Fruit fly (Drosophila melanogaster) whole organism, embryonic: ENCODE measurements around the gene CG5934.

Experiments used
- CG10654 ChIP-seq: fragments of 200-800 bp; sonication (Bioruptor generic); optimal IDR thresholded peaks from 2 replicates; lab custom pipeline; 2016; ENCODE audit warnings: missing biosample characterization, missing genetic modification characterization
- CG11247 ChIP-seq: fragments of 200-800 bp; sonication (Bioruptor generic); IDR thresholded peaks from 2 replicates; pipeline ENCODE4 v1.3.6; 2022; ENCODE audit warnings: missing biosample characterization, missing genetic modification characterization
- CG11456 ChIP-seq: fragments of 200-800 bp; sonication (Bioruptor generic); IDR thresholded peaks from 3 replicates; pipeline ENCODE4 v1.3.6; 2022; ENCODE audit warnings: missing biosample characterization, missing genetic modification characterization
- CG11695 ChIP-seq: fragments of 200-800 bp; sonication (Bioruptor generic); IDR thresholded peaks from 3 replicates; pipeline ENCODE4 v1.3.6; 2022; ENCODE audit warnings: missing biosample characterization, missing genetic modification characterization
- CG14014 ChIP-seq: fragments of 200-800 bp; sonication (Bioruptor generic); IDR thresholded peaks from 2 replicates; pipeline ENCODE4 v1.3.6; 2022; ENCODE audit warnings: missing biosample characterization, missing genetic modification characterization
- CG14050 ChIP-seq: fragments of 200-800 bp; sonication (Bioruptor generic); IDR thresholded peaks from 3 replicates; pipeline ENCODE4 v1.3.6; 2022; ENCODE audit warnings: missing biosample characterization, missing genetic modification characterization
- CG14965 ChIP-seq: fragments of 200-800 bp; sonication (Bioruptor generic); optimal IDR thresholded peaks from 2 replicates; lab custom pipeline; 2016; ENCODE audit warnings: missing biosample characterization, missing genetic modification characterization, borderline replicate concordance
- CG17385 ChIP-seq: fragments of 200-800 bp; sonication (Bioruptor generic); optimal IDR thresholded peaks from 3 replicates; lab custom pipeline; 2018; ENCODE audit warnings: missing biosample characterization, mild to moderate bottlenecking, missing genetic modification characterization
- CG17829 ChIP-seq: fragments of 200-800 bp; optimal IDR thresholded peaks from 2 replicates; lab custom pipeline; 2019; ENCODE audit warnings: missing biosample characterization, mild to moderate bottlenecking, missing genetic modification characterization, moderate library complexity
- CG1832 ChIP-seq: fragments of 200-800 bp; sonication (Bioruptor generic); optimal IDR thresholded peaks from 2 replicates; lab custom pipeline; 2017; ENCODE audit warnings: missing biosample characterization, mild to moderate bottlenecking, missing genetic modification characterization, inconsistent platforms
- CG2678 ChIP-seq: fragments of 200-800 bp; sonication (Bioruptor generic); optimal IDR thresholded peaks from 3 replicates; lab custom pipeline; 2019; ENCODE audit warnings: missing biosample characterization, mild to moderate bottlenecking, missing genetic modification characterization, moderate library complexity
- CG2875 ChIP-seq: fragments of 200-800 bp; sonication (Bioruptor generic); optimal IDR thresholded peaks from 2 replicates; lab custom pipeline; 2017; ENCODE audit warnings: missing biosample characterization, mild to moderate bottlenecking, missing genetic modification characterization, missing genetic modification reagents
- CG3163 ChIP-seq: fragments of 200-800 bp; sonication (Bioruptor generic); optimal IDR thresholded peaks from 3 replicates; lab custom pipeline; 2016; ENCODE audit warnings: missing biosample characterization, missing genetic modification characterization
- CG32532 ChIP-seq: fragments of 200-800 bp; sonication (Bioruptor generic); IDR thresholded peaks from 2 replicates; pipeline ENCODE4 v1.3.6; 2022; ENCODE audit warnings: missing biosample characterization, missing genetic modification characterization
- CG3838 ChIP-seq: fragments of 200-800 bp; sonication (Bioruptor generic); optimal IDR thresholded peaks from 3 replicates; lab custom pipeline; 2016; ENCODE audit warnings: missing biosample characterization, missing genetic modification characterization
- CG7372 ChIP-seq: fragments of 200-800 bp; sonication (Bioruptor generic); IDR thresholded peaks from 2 replicates; pipeline ENCODE4 v1.3.6; 2022; ENCODE audit warnings: missing biosample characterization, missing genetic modification characterization
- CG8944 ChIP-seq: fragments of 200-800 bp; sonication (Bioruptor generic); optimal IDR thresholded peaks from 3 replicates; lab custom pipeline; 2016; ENCODE audit warnings: missing biosample characterization, missing genetic modification characterization
- CTCF ChIP-seq: fragments of 200-800 bp; sonication (Bioruptor generic); optimal IDR thresholded peaks from 2 replicates; lab custom pipeline; 2017; ENCODE audit warnings: missing biosample characterization, mild to moderate bottlenecking, missing genetic modification characterization, moderate library complexity
- D19A ChIP-seq: fragments of 200-800 bp; optimal IDR thresholded peaks from 3 replicates; lab custom pipeline; 2019; ENCODE audit warnings: missing biosample characterization, mild to moderate bottlenecking, missing genetic modification characterization, moderate library complexity
- D19B ChIP-seq: fragments of 200-800 bp; sonication (Bioruptor generic); optimal IDR thresholded peaks from 2 replicates; lab custom pipeline; 2017; ENCODE audit warnings: missing biosample characterization, mild to moderate bottlenecking, missing genetic modification characterization
- Dfd ChIP-seq, 2 experiments: fragments of >200 bp; optimal IDR thresholded peaks; 2 replicates each; lab custom pipeline; 2017; ENCODE audit warnings: missing biosample characterization in 2 of 2, missing genetic modification characterization in 2 of 2
- Dref ChIP-seq: fragments of 200-800 bp; sonication (Bioruptor generic); IDR thresholded peaks from 2 replicates; pipeline ENCODE4 v1.3.6; 2022; ENCODE audit warnings: missing biosample characterization, missing genetic modification characterization
- E2f2 ChIP-seq: fragments of 200-800 bp; sonication (Bioruptor generic); IDR thresholded peaks from 2 replicates; pipeline ENCODE4 v1.3.6; 2022; ENCODE audit warnings: missing biosample characterization, missing genetic modification characterization
- Eip74EF ChIP-seq, 2 experiments: fragments of 200-800 bp in 1 of 2; fragments of >200 bp in 1 of 2; sonication (Bioruptor generic) in 1 of 2; optimal IDR thresholded peaks; 2 replicates each; lab custom pipeline; 2017 to 2019; ENCODE audit warnings: missing biosample characterization in 2 of 2, missing genetic modification characterization in 2 of 2, mild to moderate bottlenecking in 1 of 2, moderate library complexity in 1 of 2
- Hr3 ChIP-seq: fragments of 200-800 bp; sonication (Bioruptor generic); optimal IDR thresholded peaks from 3 replicates; lab custom pipeline; 2016; ENCODE audit warnings: missing biosample characterization, missing genetic modification characterization
- Hsf ChIP-seq: fragments of 200-800 bp; sonication (Bioruptor generic); optimal IDR thresholded peaks from 3 replicates; lab custom pipeline; 2016; ENCODE audit warnings: missing biosample characterization, missing genetic modification characterization
- Jarid2 ChIP-seq: fragments of 200-800 bp; sonication (Bioruptor generic); optimal IDR thresholded peaks from 3 replicates; lab custom pipeline; 2017; ENCODE audit warnings: mild to moderate bottlenecking, missing biosample characterization, missing genetic modification reagents, missing genetic modification characterization
- Mrtf ChIP-seq: fragments of 200-800 bp; sonication (Bioruptor generic); IDR thresholded peaks from 3 replicates; pipeline ENCODE4 v1.3.6; 2022; ENCODE audit warnings: missing biosample characterization, missing genetic modification characterization
- NFAT ChIP-seq: fragments of 200-800 bp; sonication (Bioruptor generic); IDR thresholded peaks from 2 replicates; pipeline ENCODE4 v1.3.6; 2022; ENCODE audit warnings: missing biosample characterization, missing genetic modification characterization
- Opbp ChIP-seq: fragments of 200-800 bp; sonication (Bioruptor generic); IDR thresholded peaks from 3 replicates; pipeline ENCODE4 v1.3.6; 2022; ENCODE audit warnings: missing biosample characterization, missing genetic modification characterization; ENCODE audit not compliant: partially characterized antibody
- Xbp1 ChIP-seq: fragments of 200-800 bp; sonication (Bioruptor generic); optimal IDR thresholded peaks from 3 replicates; lab custom pipeline; 2016; ENCODE audit warnings: missing biosample characterization, mild to moderate bottlenecking, missing genetic modification characterization
- ara ChIP-seq: fragments of 200-800 bp; sonication (Bioruptor generic); IDR thresholded peaks from 2 replicates; pipeline ENCODE4 v1.3.6; 2022; ENCODE audit warnings: missing biosample characterization, missing genetic modification characterization
- ash1 ChIP-seq: fragments of 200-800 bp; sonication (Bioruptor generic); optimal IDR thresholded peaks from 2 replicates; lab custom pipeline; 2018; ENCODE audit warnings: missing biosample characterization, mild to moderate bottlenecking, missing genetic modification characterization
- az2 ChIP-seq: fragments of 200-800 bp; sonication (Bioruptor generic); optimal IDR thresholded peaks from 3 replicates; lab custom pipeline; 2016; ENCODE audit warnings: missing biosample characterization, missing genetic modification characterization
- chif ChIP-seq, 2 experiments: fragments of 200-800 bp; sonication (Bioruptor generic); optimal IDR thresholded peaks; 3 replicates each; lab custom pipeline; 2016; ENCODE audit warnings: missing biosample characterization in 2 of 2, missing genetic modification characterization in 2 of 2
- crp ChIP-seq, 2 experiments: fragments of 200-800 bp; sonication (Bioruptor generic); optimal IDR thresholded peaks; 2 replicates in 1 of 2; 3 replicates in 1 of 2; lab custom pipeline; 2017; ENCODE audit warnings: missing biosample characterization in 2 of 2, missing genetic modification characterization in 2 of 2, mild to moderate bottlenecking in 1 of 2, moderate library complexity in 1 of 2
- emc ChIP-seq: fragments of 200-800 bp; sonication (Bioruptor generic); optimal IDR thresholded peaks from 2 replicates; lab custom pipeline; 2016; ENCODE audit warnings: missing biosample characterization, missing genetic modification characterization
- ewg ChIP-seq: fragments of 200-800 bp; sonication (Bioruptor generic); optimal IDR thresholded peaks from 3 replicates; lab custom pipeline; 2017; ENCODE audit warnings: mild to moderate bottlenecking, missing biosample characterization, missing genetic modification reagents, missing genetic modification characterization
- fd3F ChIP-seq: fragments of 200-800 bp; sonication (Bioruptor generic); optimal IDR thresholded peaks from 2 replicates; lab custom pipeline; 2018; ENCODE audit warnings: missing biosample characterization, mild to moderate bottlenecking, missing genetic modification characterization, moderate library complexity
- fu2 ChIP-seq: fragments of 200-800 bp; sonication (Bioruptor generic); optimal IDR thresholded peaks from 2 replicates; lab custom pipeline; 2016; ENCODE audit warnings: missing biosample characterization, missing genetic modification characterization
- grn ChIP-seq: fragments of 200-800 bp; sonication (Bioruptor generic); optimal IDR thresholded peaks from 3 replicates; lab custom pipeline; 2017; ENCODE audit warnings: missing biosample characterization, missing genetic modification characterization
- jigr1 ChIP-seq: fragments of 200-800 bp; sonication (Bioruptor generic); IDR thresholded peaks from 3 replicates; pipeline ENCODE4 v1.3.6; 2022; ENCODE audit warnings: missing biosample characterization, missing genetic modification characterization
- lab ChIP-seq: fragments of 200-800 bp; sonication (Bioruptor generic); optimal IDR thresholded peaks from 3 replicates; lab custom pipeline; 2017; ENCODE audit warnings: missing biosample characterization, missing genetic modification characterization, mild to moderate bottlenecking, moderate library complexity, missing genetic modification reagents
- peb ChIP-seq: fragments of 200-800 bp; sonication (Bioruptor generic); IDR thresholded peaks from 2 replicates; pipeline ENCODE4 v1.3.6; 2022; ENCODE audit warnings: missing biosample characterization, missing genetic modification characterization
- salm ChIP-seq: fragments of 200-800 bp; sonication (Bioruptor generic); optimal IDR thresholded peaks from 2 replicates; lab custom pipeline; 2018; ENCODE audit warnings: missing biosample characterization, mild to moderate bottlenecking, missing genetic modification characterization
- seq ChIP-seq: fragments of 200-800 bp; sonication (Bioruptor generic); IDR thresholded peaks from 2 replicates; pipeline ENCODE4 v1.3.6; 2022; ENCODE audit warnings: missing biosample characterization, missing genetic modification characterization
- sisA ChIP-seq: fragments of 200-800 bp; sonication (Bioruptor generic); IDR thresholded peaks from 2 replicates; pipeline ENCODE4 v1.3.6; 2022; ENCODE audit warnings: missing biosample characterization, missing genetic modification characterization
- tll ChIP-seq, 2 experiments: fragments of 200-800 bp in 1 of 2; fragments of >200 bp in 1 of 2; sonication (Bioruptor generic) in 1 of 2; optimal IDR thresholded peaks; 2 replicates each; lab custom pipeline; 2017 to 2019; ENCODE audit warnings: missing biosample characterization in 2 of 2, missing genetic modification characterization in 2 of 2, mild to moderate bottlenecking in 1 of 2, moderate library complexity in 1 of 2
- twi ChIP-seq: fragments of 200-800 bp; optimal IDR thresholded peaks from 2 replicates; lab custom pipeline; 2019; ENCODE audit warnings: missing biosample characterization, mild to moderate bottlenecking, missing genetic modification characterization, moderate library complexity
- tx ChIP-seq: fragments of 200-800 bp; sonication (Bioruptor generic); optimal IDR thresholded peaks from 2 replicates; lab custom pipeline; 2016; ENCODE audit warnings: missing biosample characterization, missing genetic modification characterization
- zen2 ChIP-seq: fragments of 200-800 bp; sonication (Bioruptor generic); IDR thresholded peaks from 3 replicates; pipeline ENCODE4 v1.3.6; 2022; ENCODE audit warnings: missing biosample characterization, missing genetic modification characterization; ENCODE audit not compliant: partially characterized antibody

CG5934 gene

dm6 chr3R:27282286-27282685, 8.8 kb downstream of the CG5934 start, which contains the start of gene mrt (continued):
- TF ChIP-seq Xbp1 (GFP tag; lab: Kevin White, UChicago) (peak; percentile 45), twi (tag; lab: Kevin White, UChicago) (no peak), peb (GFP tag; lab: Robert Waterston, UW) (no peak), Dfd (GFP tag; optimal IDR thresholded peaks at IDR 0.05; lab: Kevin White, UChicago) (no peak), CTCF (no peak), Hsf (peak; percentile 19), seq (GFP tag; lab: Robert Waterston, UW) (0 out of 2 replicates have a peak, but pooled peaks have one; percentile 33), ewg (GFP tag; lab: Kevin White, UChicago) (no peak), jigr1 (no peak), chif (GFP tag; optimal IDR thresholded peaks at IDR 0.05; lab: Kevin White, UChicago) (peak; percentile 36 to 37), CG1832 (GFP tag; lab: Kevin White, UChicago) (no peak), fu2 (GFP tag; lab: Kevin White, UChicago) (peak; percentile 55), D19B (GFP tag; lab: Kevin White, UChicago) (peak; percentile 60), CG14050 (GFP tag; lab: Robert Waterston, UW) (peak; percentile 17; the same call in 2 of the 3 replicates), CG32532 (GFP tag; lab: Robert Waterston, UW) (peak; percentile 56), ara (GFP tag; lab: Robert Waterston, UW) (no peak), Dref (peak; percentile 35; the same call in 1 of the 2 replicates), lab (GFP tag; lab: Kevin White, UChicago) (peak; percentile 68), CG2875 (GFP tag; lab: Kevin White, UChicago) (no peak), zen2 (GFP tag; lab: Robert Waterston, UW) (no peak), Hr3 (GFP tag; lab: Kevin White, UChicago) (peak; percentile 20), CG14965 (GFP tag; lab: Kevin White, UChicago) (no peak), CG11695 (GFP tag; lab: Robert Waterston, UW) (0 out of 3 replicates have a peak, but pooled peaks have one; percentile 43), CG3838 (GFP tag; lab: Kevin White, UChicago) (no peak), ash1 (GFP tag; lab: Kevin White, UChicago) (no peak), sisA (GFP tag; lab: Robert Waterston, UW) (peak; percentile 53), salm (tag; lab: Kevin White, UChicago) (peak; percentile 17), CG7372 (0 out of 2 replicates have a peak, but pooled peaks have one; percentile 46), E2f2 (GFP tag; lab: Robert Waterston, UW) (peak; percentile 19; the same call in 1 of the 2 replicates), tll (GFP tag; optimal IDR thresholded peaks at IDR 0.05; lab: Kevin White, UChicago) (no peak), Eip74EF (GFP tag; optimal IDR thresholded peaks at IDR 0.05; lab: Kevin White, UChicago) (peak in 1 of 2 experiments; percentile 11), CG11456 (GFP tag; lab: Robert Waterston, UW) (0 out of 3 replicates have a peak, but pooled peaks have one; percentile 50), CG17829 (peak; percentile 32), fd3F (GFP tag; lab: Kevin White, UChicago) (peak; percentile 54), crp (GFP tag; optimal IDR thresholded peaks at IDR 0.05; lab: Kevin White, UChicago) (no peak), CG2678 (peak; percentile 76), Opbp (GFP tag; lab: Robert Waterston, UW) (no peak), CG10654 (GFP tag; lab: Kevin White, UChicago) (peak; percentile 7), CG14014 (GFP tag; lab: Robert Waterston, UW) (peak; percentile 50; the same call in 1 of the 2 replicates), tx (GFP tag; lab: Kevin White, UChicago) (peak; percentile 50), emc (no peak), Jarid2 (no peak), az2 (GFP tag; lab: Kevin White, UChicago) (peak; percentile 46), D19A (peak; percentile 30), CG11247 (GFP tag; lab: Robert Waterston, UW) (no peak; the same call in 1 of the 2 replicates), grn (GFP tag; lab: Kevin White, UChicago) (no peak), NFAT (GFP tag; lab: Robert Waterston, UW) (peak; percentile 53; the same call in 1 of the 2 replicates), CG3163 (GFP tag; lab: Kevin White, UChicago) (peak; percentile 50), CG8944 (GFP tag; lab: Kevin White, UChicago) (peak; percentile 12), Mrtf (GFP tag; lab: Robert Waterston, UW) (peak; percentile 19; the same call in 1 of the 3 replicates), CG17385 (GFP tag; lab: Kevin White, UChicago) (peak; percentile 60)
